Fruit fly (Drosophila melanogaster) whole organism, prepupa: ENCODE measurements around the gene Uck.
A peak's percentile ranks its signal among the peaks of the same experiment; 100 is the strongest.

Experiments used
- CG10631 ChIP-seq: fragments of 200-800 bp; sonication (Bioruptor generic); optimal IDR thresholded peaks from 2 replicates; lab custom pipeline; 2016; ENCODE audit warnings: missing biosample characterization, missing genetic modification characterization
- CG11762 ChIP-seq: fragments of 200-800 bp; sonication (Bioruptor generic); optimal IDR thresholded peaks from 3 replicates; lab custom pipeline; 2016; ENCODE audit warnings: missing biosample characterization, missing genetic modification characterization; ENCODE audit not compliant: insufficient read depth
- CG11902 ChIP-seq: fragments of 200-800 bp; sonication (Bioruptor generic); optimal IDR thresholded peaks from 3 replicates; lab custom pipeline; 2016; ENCODE audit warnings: missing biosample characterization, missing genetic modification characterization
- CG15336 ChIP-seq: fragments of 200-800 bp; sonication (Bioruptor generic); IDR thresholded peaks from 2 replicates; pipeline ENCODE4 v1.3.6; 2022; ENCODE audit warnings: missing biosample characterization, missing genetic modification characterization
- CG1621 ChIP-seq: fragments of 200-800 bp; sonication (Bioruptor generic); optimal IDR thresholded peaks from 3 replicates; lab custom pipeline; 2018; ENCODE audit warnings: missing biosample characterization, mild to moderate bottlenecking, missing genetic modification characterization
- CG16779 ChIP-seq: fragments of 200-800 bp; sonication (Bioruptor generic); optimal IDR thresholded peaks from 3 replicates; lab custom pipeline; 2017; ENCODE audit warnings: missing biosample characterization, mild to moderate bottlenecking, missing genetic modification characterization
- CG3032 ChIP-seq: fragments of 200-800 bp; optimal IDR thresholded peaks from 2 replicates; lab custom pipeline; 2019; ENCODE audit warnings: missing biosample characterization, mild to moderate bottlenecking, missing genetic modification characterization, moderate library complexity
- CG31627 ChIP-seq: fragments of 200-800 bp; sonication (Bioruptor generic); optimal IDR thresholded peaks from 3 replicates; lab custom pipeline; 2016; ENCODE audit warnings: missing biosample characterization, missing genetic modification characterization
- CG34406 ChIP-seq: fragments of 200-800 bp; sonication (Bioruptor generic); optimal IDR thresholded peaks from 3 replicates; lab custom pipeline; 2016; ENCODE audit warnings: missing biosample characterization, missing genetic modification characterization
- CG4318 ChIP-seq: fragments of 200-800 bp; sonication (Bioruptor generic); optimal IDR thresholded peaks from 3 replicates; lab custom pipeline; 2017; ENCODE audit warnings: missing biosample characterization, mild to moderate bottlenecking, missing genetic modification characterization
- CG6276 ChIP-seq: fragments of 200-800 bp; sonication (Bioruptor generic); optimal IDR thresholded peaks from 2 replicates; lab custom pipeline; 2017; ENCODE audit warnings: missing biosample characterization, mild to moderate bottlenecking, missing genetic modification characterization
- CG6808 ChIP-seq: fragments of 200-800 bp; sonication (Bioruptor generic); optimal IDR thresholded peaks from 3 replicates; lab custom pipeline; 2017; ENCODE audit warnings: missing biosample characterization, missing genetic modification characterization, mild to moderate bottlenecking, moderate library complexity, missing genetic modification reagents
- CG6854 ChIP-seq: fragments of 200-800 bp; sonication (Bioruptor generic); optimal IDR thresholded peaks from 2 replicates; lab custom pipeline; 2017; ENCODE audit warnings: missing biosample characterization, mild to moderate bottlenecking, missing genetic modification characterization
- CG8119 ChIP-seq: fragments of 200-800 bp; sonication (Bioruptor generic); IDR thresholded peaks from 3 replicates; pipeline ENCODE4 v1.3.6; 2022; ENCODE audit warnings: missing biosample characterization, missing genetic modification characterization
- CG8632 ChIP-seq: fragments of 200-800 bp; sonication (Bioruptor generic); optimal IDR thresholded peaks from 3 replicates; lab custom pipeline; 2016; ENCODE audit warnings: missing biosample characterization, missing genetic modification characterization
- CG9139 ChIP-seq: fragments of 200-800 bp; sonication (Bioruptor generic); optimal IDR thresholded peaks from 3 replicates; lab custom pipeline; 2017; ENCODE audit warnings: missing biosample characterization, mild to moderate bottlenecking, missing genetic modification characterization
- Eip75B ChIP-seq: fragments of 200-800 bp; sonication (Bioruptor generic); optimal IDR thresholded peaks from 3 replicates; lab custom pipeline; 2016; ENCODE audit warnings: missing biosample characterization, missing genetic modification characterization
- Eip78C ChIP-seq: fragments of 200-800 bp; sonication (Bioruptor generic); peaks from one replicate; lab custom pipeline; 2016; ENCODE audit warnings: missing biosample characterization, missing genetic modification characterization
- Eip93F ChIP-seq: fragments of 200-800 bp; sonication (Bioruptor generic); optimal IDR thresholded peaks from 2 replicates; lab custom pipeline; 2016; ENCODE audit warnings: missing biosample characterization, mild to moderate bottlenecking, missing genetic modification characterization
- Ets96B ChIP-seq: fragments of 200-800 bp; optimal IDR thresholded peaks from 2 replicates; lab custom pipeline; 2019; ENCODE audit warnings: missing biosample characterization, mild to moderate bottlenecking, missing genetic modification characterization, moderate library complexity
- Gug ChIP-seq: fragments of 200-800 bp; sonication (Bioruptor generic); IDR thresholded peaks from 2 replicates; pipeline ENCODE4 v1.3.6; 2022; ENCODE audit warnings: missing biosample characterization, missing genetic modification characterization
- Hr38 ChIP-seq: sonication (Bioruptor generic); optimal IDR thresholded peaks from 2 replicates; lab custom pipeline; 2016; ENCODE audit warnings: missing biosample characterization, missing genetic modification characterization
- Hr39 ChIP-seq: fragments of 200-800 bp; sonication (Bioruptor generic); optimal IDR thresholded peaks from 2 replicates; lab custom pipeline; 2016; ENCODE audit warnings: missing biosample characterization, missing genetic modification characterization
- Lpt ChIP-seq: fragments of 200-800 bp; sonication (Bioruptor generic); optimal IDR thresholded peaks from 3 replicates; lab custom pipeline; 2016; ENCODE audit warnings: missing biosample characterization, missing genetic modification characterization
- OdsH ChIP-seq: fragments of 200-800 bp; sonication (Bioruptor generic); optimal IDR thresholded peaks from 3 replicates; lab custom pipeline; 2016; ENCODE audit warnings: missing biosample characterization, missing genetic modification characterization
- Smox ChIP-seq: fragments of 200-800 bp; sonication (Bioruptor generic); optimal IDR thresholded peaks from 3 replicates; lab custom pipeline; 2016; ENCODE audit warnings: missing biosample characterization, missing genetic modification characterization
- Sox102F ChIP-seq: fragments of 200-800 bp; sonication (Bioruptor generic); optimal IDR thresholded peaks from 2 replicates; lab custom pipeline; 2016; ENCODE audit warnings: missing biosample characterization, mild to moderate bottlenecking, missing genetic modification characterization
- Sox14 ChIP-seq: fragments of 200-800 bp; sonication (Bioruptor generic); optimal IDR thresholded peaks from 3 replicates; lab custom pipeline; 2016; ENCODE audit warnings: missing biosample characterization, missing genetic modification characterization
- Sox15 ChIP-seq: fragments of 200-800 bp; sonication (Bioruptor generic); optimal IDR thresholded peaks from 3 replicates; lab custom pipeline; 2016; ENCODE audit warnings: missing biosample characterization, missing genetic modification characterization
- achi ChIP-seq: fragments of 200-800 bp; sonication (Bioruptor generic); optimal IDR thresholded peaks from 3 replicates; lab custom pipeline; 2016; ENCODE audit warnings: missing biosample characterization, missing genetic modification characterization
- acj6 ChIP-seq: fragments of 200-800 bp; sonication (Bioruptor generic); optimal IDR thresholded peaks from 3 replicates; lab custom pipeline; 2016; ENCODE audit warnings: missing biosample characterization, missing genetic modification characterization
- cyc ChIP-seq: fragments of 200-800 bp; sonication (Bioruptor generic); optimal IDR thresholded peaks from 3 replicates; lab custom pipeline; 2016; ENCODE audit warnings: missing biosample characterization, missing genetic modification characterization
- dsx ChIP-seq: fragments of 200-800 bp; optimal IDR thresholded peaks from 3 replicates; lab custom pipeline; 2019; ENCODE audit warnings: missing biosample characterization, mild to moderate bottlenecking, missing genetic modification characterization, moderate library complexity; ENCODE audit not compliant: poor library complexity, severe bottlenecking
- eg ChIP-seq: fragments of 200-800 bp; sonication (Bioruptor generic); IDR thresholded peaks from 3 replicates; pipeline ENCODE4 v1.3.6; 2022; ENCODE audit warnings: missing biosample characterization, missing genetic modification characterization
- esn ChIP-seq: fragments of 200-800 bp; sonication (Bioruptor generic); optimal IDR thresholded peaks from 2 replicates; lab custom pipeline; 2016; ENCODE audit warnings: missing biosample characterization, mild to moderate bottlenecking, missing genetic modification characterization, moderate library complexity
- fd59A ChIP-seq: fragments of 200-800 bp; sonication (Bioruptor generic); optimal IDR thresholded peaks from 2 replicates; lab custom pipeline; 2017; ENCODE audit warnings: missing biosample characterization, mild to moderate bottlenecking, missing genetic modification characterization, missing genetic modification reagents
- fd85E ChIP-seq: fragments of 200-800 bp; sonication (Bioruptor generic); optimal IDR thresholded peaks from 3 replicates; lab custom pipeline; 2016; ENCODE audit warnings: missing biosample characterization, missing genetic modification characterization
- lz ChIP-seq: fragments of 200-800 bp; sonication (Bioruptor generic); optimal IDR thresholded peaks from 3 replicates; lab custom pipeline; 2016; ENCODE audit warnings: missing biosample characterization, missing genetic modification characterization
- net ChIP-seq: fragments of 200-800 bp; sonication (Bioruptor generic); optimal IDR thresholded peaks from 3 replicates; lab custom pipeline; 2016; ENCODE audit warnings: missing biosample characterization, missing genetic modification characterization
- salr ChIP-seq, 2 experiments: fragments of 200-800 bp; sonication (Bioruptor generic); optimal IDR thresholded peaks; 3 replicates each; lab custom pipeline; 2016 to 2018; ENCODE audit warnings: missing biosample characterization in 2 of 2, missing genetic modification characterization in 2 of 2, mild to moderate bottlenecking in 1 of 2
- spab ChIP-seq: fragments of 200-800 bp; sonication (Bioruptor generic); optimal IDR thresholded peaks from 2 replicates; lab custom pipeline; 2017; ENCODE audit warnings: missing biosample characterization, mild to moderate bottlenecking, missing genetic modification characterization, missing genetic modification reagents
- svp ChIP-seq: fragments of 200-800 bp; sonication (Bioruptor generic); peaks from one replicate; lab custom pipeline; 2016; ENCODE audit warnings: missing biosample characterization, missing genetic modification characterization
- topi ChIP-seq: fragments of 200-800 bp; sonication (Bioruptor generic); optimal IDR thresholded peaks from 3 replicates; lab custom pipeline; 2016; ENCODE audit warnings: missing biosample characterization, missing genetic modification characterization
- vri ChIP-seq: fragments of 200-800 bp; sonication (Bioruptor generic); optimal IDR thresholded peaks from 3 replicates; lab custom pipeline; 2016; ENCODE audit warnings: missing biosample characterization, mild to moderate bottlenecking, missing genetic modification characterization

The Uck gene

DNA sequence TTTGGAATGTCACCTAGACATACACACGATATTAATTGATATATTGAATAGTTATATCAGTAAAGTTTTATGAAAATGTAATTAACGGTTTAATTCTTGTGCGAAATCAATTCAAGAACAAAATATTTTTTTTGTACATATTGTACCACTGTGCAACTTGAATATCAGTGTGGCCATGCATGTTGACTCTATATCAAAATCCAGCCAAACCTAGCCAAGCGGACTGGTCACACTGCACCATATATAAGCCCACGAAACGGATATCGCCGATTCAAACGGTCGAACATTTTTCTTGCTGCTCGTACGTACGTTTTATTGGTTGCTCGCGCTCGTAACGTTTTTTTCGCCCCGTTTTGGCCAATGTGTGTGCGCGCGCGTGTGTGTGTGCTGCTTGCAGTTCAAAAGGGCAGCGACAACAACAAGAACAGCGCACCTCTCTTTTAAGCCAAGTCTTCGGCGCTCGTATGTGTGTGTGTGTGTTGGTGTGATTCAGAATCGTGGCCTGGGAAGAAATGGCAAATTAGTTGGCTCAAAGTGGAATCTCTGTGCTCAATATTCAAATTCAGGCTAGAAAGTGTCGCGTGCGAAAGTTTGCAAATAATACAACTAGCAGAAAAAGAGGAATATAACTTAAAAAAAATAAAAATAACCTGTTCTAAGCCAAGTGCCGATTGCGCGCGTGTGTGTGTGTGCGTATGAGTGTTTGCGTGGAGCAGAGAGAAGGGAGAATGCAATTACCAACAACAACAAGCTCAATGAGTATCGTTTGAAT lies 5.0 kb downstream of the Uck start, which contains the start of gene crb (continued):
- TF ChIP-seq achi (GFP tag; lab: Kevin White, UChicago) = peak; percentile 27
- no peak for TF ChIP-seq CG11902 (GFP tag; lab: Kevin White, UChicago)
- no peak for TF ChIP-seq CG6276 (GFP tag; lab: Kevin White, UChicago)
- TF ChIP-seq Hr38 (GFP tag; lab: Kevin White, UChicago) = no peak
- TF ChIP-seq Eip75B (GFP tag; lab: Kevin White, UChicago) = peak; percentile 56
- TF ChIP-seq Sox15 (GFP tag; lab: Kevin White, UChicago) = no peak
- TF ChIP-seq CG1621 (tag; lab: Kevin White, UChicago) = peak; percentile 40
- TF ChIP-seq Gug (GFP tag; lab: Robert Waterston, UW) = no peak
- TF ChIP-seq CG31627 (GFP tag; lab: Kevin White, UChicago) = peak; percentile 38
- TF ChIP-seq fd59A (GFP tag; lab: Kevin White, UChicago) = no peak
- peak; percentile 7 for TF ChIP-seq CG11762 (GFP tag; lab: Kevin White, UChicago)
- peak; percentile 16 for TF ChIP-seq Ets96B
- peak; percentile 33 for TF ChIP-seq CG34406 (GFP tag; lab: Kevin White, UChicago)
- TF ChIP-seq CG6808 = no peak
- TF ChIP-seq, all 60 proteins: peak for 38

DNA sequence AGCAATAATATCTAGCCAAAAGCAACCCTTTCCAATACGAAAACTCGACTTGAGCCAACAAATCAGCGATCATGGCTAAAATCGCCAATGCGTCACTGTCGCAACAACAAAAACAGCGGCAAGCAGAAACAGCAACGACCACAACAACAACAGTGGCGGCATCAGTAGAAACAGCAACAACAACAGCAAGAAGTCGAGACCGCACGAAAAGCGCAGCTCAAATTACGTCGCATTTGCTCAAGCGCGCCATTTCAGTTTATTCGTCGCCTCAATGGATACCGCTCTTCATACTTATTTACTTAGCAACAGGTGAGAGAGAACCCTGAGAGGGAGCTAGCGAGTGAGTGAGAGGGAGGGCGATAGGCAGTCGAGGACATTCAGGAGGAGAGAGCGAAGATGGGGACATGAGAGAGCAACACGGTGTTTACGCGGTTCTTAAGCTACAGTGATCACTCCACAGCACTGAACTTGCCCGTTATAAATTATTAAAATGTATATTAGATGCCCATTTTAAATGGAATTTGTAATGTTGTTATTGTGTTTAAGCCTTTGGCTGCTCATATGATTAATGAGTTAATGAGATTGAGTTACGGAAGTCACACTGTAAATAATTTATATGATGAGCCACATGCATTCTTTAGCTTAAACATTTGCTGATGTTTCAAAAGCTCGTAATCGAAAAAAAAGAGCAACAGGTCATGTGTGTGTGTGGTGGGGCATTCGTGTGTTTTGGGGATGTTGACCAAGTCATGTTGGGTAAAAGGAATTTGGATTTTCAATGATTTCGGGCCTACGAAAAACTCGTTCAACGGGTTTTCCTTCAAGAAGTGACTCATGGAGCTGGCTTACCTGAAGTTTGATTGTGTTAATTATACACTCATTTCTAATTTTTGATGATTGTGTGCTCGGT lies 5.8 kb downstream of the Uck start:
- TF ChIP-seq fd85E = peak; percentile 92
- peak; percentile 99 for TF ChIP-seq vri (GFP tag; lab: Kevin White, UChicago)
- TF ChIP-seq lz (GFP tag; lab: Kevin White, UChicago) = peak; percentile 99
- peak; percentile 95 for TF ChIP-seq CG3032 (tag; lab: Kevin White, UChicago)
- peak; percentile 94 for TF ChIP-seq CG6808
- TF ChIP-seq acj6 = peak; percentile 99
- TF ChIP-seq CG4318 (GFP tag; lab: Kevin White, UChicago) = peak; percentile 78
- peak; percentile 97 for TF ChIP-seq Ets96B
- peak; percentile 97 for TF ChIP-seq CG8632 (GFP tag; lab: Kevin White, UChicago)
- TF ChIP-seq achi (GFP tag; lab: Kevin White, UChicago) = peak; percentile 96
- TF ChIP-seq net = peak; percentile 97
- peak; percentile 88 for TF ChIP-seq CG16779
- peak; percentile 92 for TF ChIP-seq CG15336 (GFP tag; lab: Robert Waterston, UW)
- TF ChIP-seq cyc (GFP tag; lab: Kevin White, UChicago) = peak; percentile 99
- TF ChIP-seq Sox102F (GFP tag; lab: Kevin White, UChicago) = peak; percentile 99
- TF ChIP-seq Lpt (GFP tag; lab: Kevin White, UChicago) = peak; percentile 89
- TF ChIP-seq CG6854 (GFP tag; lab: Kevin White, UChicago) = peak; percentile 87
- TF ChIP-seq Eip93F (GFP tag; lab: Kevin White, UChicago) = peak; percentile 98
- peak; percentile 99 for TF ChIP-seq Smox (GFP tag; lab: Kevin White, UChicago)
- peak; percentile 97 for TF ChIP-seq CG1621 (tag; lab: Kevin White, UChicago)
- peak; percentile 99 for TF ChIP-seq esn (GFP tag; lab: Kevin White, UChicago)
- TF ChIP-seq Eip75B (GFP tag; lab: Kevin White, UChicago) = peak; percentile 99
- peak; percentile 94 for TF ChIP-seq eg (GFP tag; lab: Robert Waterston, UW)
- peak; percentile 99 for TF ChIP-seq CG31627 (GFP tag; lab: Kevin White, UChicago)
- no peak for TF ChIP-seq Hr38 (GFP tag; lab: Kevin White, UChicago)
- peak; percentile 96 for TF ChIP-seq dsx (GFP tag; lab: Kevin White, UChicago)
- TF ChIP-seq Eip78C (GFP tag; lab: Kevin White, UChicago) = peak; percentile 100
- peak; percentile 99 for TF ChIP-seq Hr39 (GFP tag; lab: Kevin White, UChicago)
- TF ChIP-seq OdsH (GFP tag; lab: Kevin White, UChicago) = peak; percentile 98
- TF ChIP-seq svp (GFP tag; lab: Kevin White, UChicago) = peak; percentile 100
- peak; percentile 91 to 97 for TF ChIP-seq salr (GFP tag; optimal IDR thresholded peaks at IDR 0.05; lab: Kevin White, UChicago)
- peak; percentile 89 for TF ChIP-seq CG8119
- TF ChIP-seq Gug (GFP tag; lab: Robert Waterston, UW) = peak; percentile 91
- peak; percentile 99 for TF ChIP-seq topi (GFP tag; lab: Kevin White, UChicago)
- TF ChIP-seq spab (GFP tag; lab: Kevin White, UChicago) = peak; percentile 96
- peak; percentile 99 for TF ChIP-seq Sox14 (GFP tag; lab: Kevin White, UChicago)
- peak; percentile 96 for TF ChIP-seq CG11902 (GFP tag; lab: Kevin White, UChicago)
- no peak for TF ChIP-seq CG6276 (GFP tag; lab: Kevin White, UChicago)
- peak; percentile 98 for TF ChIP-seq CG10631
- peak; percentile 89 for TF ChIP-seq CG9139 (GFP tag; lab: Kevin White, UChicago)
